Worm (Caenorhabditis elegans): ENCODE results near the gene exl-1.

Gene exl-1

ce11 chrII:14413035-14413525, at the start of gene exl-1:
Gene exl-1 (minus strand): TSS chrII:14413475.
- TF ChIP-seq efl-1 (optimal IDR thresholded peaks at IDR 0.05) (peak; percentile 69 to 82), efl-1 (GFP tag; optimal IDR thresholded peaks at IDR 0.05 in 1 of 2) (peak; percentile 71 to 96), lin-35 (GFP tag; optimal IDR thresholded peaks at IDR 0.05) (peak; percentile 48 to 89), dpl-1 (GFP tag; optimal IDR thresholded peaks at IDR 0.05) (peak; percentile 22 to 67 (median 58)), swsn-7 (tag; optimal IDR thresholded peaks at IDR 0.05) (no peak), fkh-10 (GFP tag; optimal IDR thresholded peaks at IDR 0.05) (no peak), hlh-17 (GFP tag; optimal IDR thresholded peaks at IDR 0.05; ENCODE audit: borderline replicate concordance) (no peak), unc-98 (GFP tag; IDR thresholded peaks at IDR 0.05) (no peak), lsy-2 (tag; optimal IDR thresholded peaks at IDR 0.05) (peak in 1 of 2 experiments; percentile 29), nhr-28 (tag; optimal IDR thresholded peaks at IDR 0.05) (no peak), lin-13 (GFP tag; optimal IDR thresholded peaks at IDR 0.05) (no peak)

- TF ChIP-seq C34B4.2 (tag; optimal IDR thresholded peaks at IDR 0.05) (no peak), lin-39 (tag; optimal IDR thresholded peaks at IDR 0.05) (no peak), nhr-237 (tag; optimal IDR thresholded peaks at IDR 0.05) (no peak), mab-9 (GFP tag; IDR thresholded peaks at IDR 0.05) (no peak), lin-14 (GFP tag; optimal IDR thresholded peaks at IDR 0.05) (no peak), pag-3 (tag; optimal IDR thresholded peaks at IDR 0.05; ENCODE audit: borderline replicate concordance, insufficient read depth) (no peak)
Observed at ce11 chrII:14455332-14455731, 42.1 kb upstream of the exl-1 start, which contains the start of gene dmsr-6. Gene dmsr-6 (plus strand): TSS chrII:14455632.

ce11 chrII:14451934-14452333, 38.7 kb upstream of the exl-1 start:
- TF ChIP-seq fkh-10 (GFP tag; optimal IDR thresholded peaks at IDR 0.05) (peak; percentile 31), unc-98 (GFP tag; IDR thresholded peaks at IDR 0.05) (no peak), snpc-4 (tag; optimal IDR thresholded peaks at IDR 0.05) (no peak), efl-1 (optimal IDR thresholded peaks at IDR 0.05) (no peak), efl-1 (GFP tag; optimal IDR thresholded peaks at IDR 0.05 in 1 of 2) (peak in 1 of 2 experiments; percentile 89), fos-1 (tag; optimal IDR thresholded peaks at IDR 0.05) (no peak)

- TF ChIP-seq pax-3 (tag; optimal IDR thresholded peaks at IDR 0.05) (no peak), aly-2 (tag; optimal IDR thresholded peaks at IDR 0.05) (no peak), isw-1 (GFP tag; IDR thresholded peaks at IDR 0.05) (peak; percentile 68), vab-15 (tag; optimal IDR thresholded peaks at IDR 0.05) (no peak), aha-1 (tag; optimal IDR thresholded peaks at IDR 0.05) (no peak), zag-1 (tag; optimal IDR thresholded peaks at IDR 0.05) (no peak), efl-3 (GFP tag; optimal IDR thresholded peaks at IDR 0.05) (no peak), nhr-20 (tag; optimal IDR thresholded peaks at IDR 0.05) (peak; percentile 78), rnt-1 (tag; optimal IDR thresholded peaks at IDR 0.05) (no peak), elt-3 (tag; optimal IDR thresholded peaks at IDR 0.05) (peak in 2 of 6 experiments; percentile 31 to 33), skn-1 (tag; optimal IDR thresholded peaks at IDR 0.05) (peak; percentile 84), jun-1 (tag; optimal IDR thresholded peaks at IDR 0.05) (peak; percentile 71), sox-4 (tag; optimal IDR thresholded peaks at IDR 0.05) (peak; percentile 14), irx-1 (tag; optimal IDR thresholded peaks at IDR 0.05) (peak; percentile 20), nhr-12 (tag; optimal IDR thresholded peaks at IDR 0.05) (no peak), Y116A8C.19 (tag; optimal IDR thresholded peaks at IDR 0.05; ENCODE audit: borderline replicate concordance) (no peak), fkh-4 (tag; optimal IDR thresholded peaks at IDR 0.05; ENCODE audit: borderline replicate concordance) (no peak), dsc-1 (tag; optimal IDR thresholded peaks at IDR 0.05) (peak; percentile 73), ztf-11 (tag; optimal IDR thresholded peaks at IDR 0.05) (no peak), egl-13 (tag; optimal IDR thresholded peaks at IDR 0.05) (peak; percentile 73), unc-62 (GFP tag; optimal IDR thresholded peaks at IDR 0.05) (no peak), unc-30 (tag; optimal IDR thresholded peaks at IDR 0.05) (no peak), F16B12.6 (tag; optimal IDR thresholded peaks at IDR 0.05) (peak; percentile 71), fos-1 (tag; optimal IDR thresholded peaks at IDR 0.05) (peak; percentile 83), alr-1 (tag; optimal IDR thresholded peaks at IDR 0.05; ENCODE audit: borderline replicate concordance) (no peak), sup-37 (GFP tag; optimal IDR thresholded peaks at IDR 0.05) (no peak), elt-2 (tag; optimal IDR thresholded peaks at IDR 0.05) (peak; percentile 28), blmp-1 (tag; optimal IDR thresholded peaks at IDR 0.05) (peak; percentile 59), pqm-1 (tag; optimal IDR thresholded peaks at IDR 0.05) (no peak), lin-13 (GFP tag; optimal IDR thresholded peaks at IDR 0.05) (peak; percentile 79)
Observed at ce11 chrII:14441144-14441543, 27.9 kb upstream of the exl-1 start, which contains the start of gene smg-8. Gene smg-8 (plus strand): TSS chrII:14441409.

Data from whole organism, L1 larva.